Worm (Caenorhabditis elegans) whole organism, early embryonic: ENCODE measurements around the gene H41C03.1.

Experiments used
- B0310.2 ChIP-seq: sonication (generic microtip); optimal IDR thresholded peaks from 2 replicates; lab custom pipeline; 2016; ENCODE audit warnings: mild to moderate bottlenecking, missing genetic modification characterization, missing compliant biosample characterization
- F13C5.2 ChIP-seq: sonication (generic microtip); optimal IDR thresholded peaks from 2 replicates; lab custom pipeline; 2017; ENCODE audit warnings: mild to moderate bottlenecking, missing genetic modification characterization, inconsistent platforms, missing compliant biosample characterization
- aly-1 ChIP-seq: sonication (generic microtip); optimal IDR thresholded peaks from 2 replicates; lab custom pipeline; 2016; ENCODE audit warnings: missing genetic modification characterization, missing compliant biosample characterization
- ama-1 ChIP-seq: fragments of 150-350 bp; optimal IDR thresholded peaks from 2 replicates; lab custom pipeline; 2014
- ceh-13 ChIP-seq: fragments of 200-800 bp; sonication (Bioruptor generic); optimal IDR thresholded peaks from 2 replicates; lab custom pipeline; 2018; ENCODE audit warnings: mild to moderate bottlenecking, missing genetic modification characterization, missing compliant biosample characterization
- ceh-36 ChIP-seq: sonication (generic microtip); optimal IDR thresholded peaks from 2 replicates; lab custom pipeline; 2016; ENCODE audit warnings: missing genetic modification characterization, inconsistent platforms, missing compliant biosample characterization
- ets-7 ChIP-seq: sonication (generic microtip); optimal IDR thresholded peaks from 2 replicates; lab custom pipeline; 2016; ENCODE audit warnings: missing genotype, missing genetic modification characterization, missing compliant biosample characterization
- flt-1 ChIP-seq: fragments of 200-800 bp; sonication (Bioruptor generic); IDR thresholded peaks from 2 replicates; pipeline ENCODE4 v1.3.6; 2022; ENCODE audit warnings: missing genetic modification characterization, missing compliant biosample characterization
- hmbx-1 ChIP-seq: sonication (generic microtip); optimal IDR thresholded peaks from 2 replicates; lab custom pipeline; 2016; ENCODE audit warnings: mild to moderate bottlenecking, missing genetic modification characterization, missing compliant biosample characterization
- hmg-4 ChIP-seq: fragments of 200-800 bp; sonication (Bioruptor generic); optimal IDR thresholded peaks from 2 replicates; lab custom pipeline; 2018; ENCODE audit warnings: mild to moderate bottlenecking, missing genetic modification characterization, missing compliant biosample characterization
- hnd-1 ChIP-seq: sonication (generic microtip); optimal IDR thresholded peaks from 2 replicates; lab custom pipeline; 2016; ENCODE audit warnings: missing genetic modification characterization, missing compliant biosample characterization
- pes-1 ChIP-seq: fragments of 200-800 bp; sonication (Bioruptor generic); IDR thresholded peaks from 2 replicates; pipeline ENCODE4 v1.3.6; 2022; ENCODE audit warnings: missing genetic modification reagents, missing genetic modification characterization, missing compliant biosample characterization
- scrt-1 ChIP-seq: fragments of 200-800 bp; sonication (Bioruptor generic); IDR thresholded peaks from 2 replicates; pipeline ENCODE4 v1.3.6; 2022; ENCODE audit warnings: missing genetic modification characterization, missing compliant biosample characterization
- sea-1 ChIP-seq: fragments of 200-800 bp; sonication (Bioruptor generic); conservative IDR thresholded peaks from 2 replicates; pipeline ENCODE4 v1.3.6; 2022; ENCODE audit warnings: missing genetic modification characterization, missing compliant biosample characterization
- tbx-11 ChIP-seq: fragments of 200-800 bp; sonication (Bioruptor generic); IDR thresholded peaks from 2 replicates; pipeline ENCODE4 v1.3.6; 2022; ENCODE audit warnings: missing genetic modification characterization, missing compliant biosample characterization
- tbx-37 ChIP-seq: fragments of 200-800 bp; sonication (Bioruptor generic); conservative IDR thresholded peaks from 2 replicates; pipeline ENCODE4 v1.3.6; 2022; ENCODE audit warnings: missing genetic modification reagents, missing genetic modification characterization, missing compliant biosample characterization
- tra-4 ChIP-seq: sonication (generic microtip); optimal IDR thresholded peaks from 2 replicates; lab custom pipeline; 2017; ENCODE audit warnings: missing genetic modification characterization, missing compliant biosample characterization

The H41C03.1 gene

ce11 chrII:5820282-5820762 lies 33.9 kb upstream of the H41C03.1 start, which contains the start of gene ehs-1:
TSS of gene ehs-1 (plus strand) at chrII:5820712.
- TF ChIP-seq pes-1 (GFP tag; lab: Robert Waterston, UW) (no peak), tbx-11 (GFP tag; lab: Robert Waterston, UW) (no peak), hmg-4 (GFP tag; lab: Kevin White, UChicago) (no peak), hmbx-1 (no peak), tbx-37 (GFP tag; lab: Robert Waterston, UW) (no peak), ceh-13 (GFP tag; lab: Kevin White, UChicago) (no peak), ets-7 (tag; lab: Kevin White, UChicago) (no peak), aly-1 (tag; lab: Kevin White, UChicago) (no peak), flt-1 (GFP tag; lab: Robert Waterston, UW) (no peak), B0310.2 (tag; lab: Kevin White, UChicago) (no peak), ceh-36 (no peak), tra-4 (tag; lab: Kevin White, UChicago) (no peak), F13C5.2 (no peak), ama-1 (no peak), scrt-1 (GFP tag; lab: Robert Waterston, UW) (no peak), hnd-1 (tag; lab: Kevin White, UChicago) (no peak), sea-1 (GFP tag; lab: Robert Waterston, UW) (no peak)

DNA sequence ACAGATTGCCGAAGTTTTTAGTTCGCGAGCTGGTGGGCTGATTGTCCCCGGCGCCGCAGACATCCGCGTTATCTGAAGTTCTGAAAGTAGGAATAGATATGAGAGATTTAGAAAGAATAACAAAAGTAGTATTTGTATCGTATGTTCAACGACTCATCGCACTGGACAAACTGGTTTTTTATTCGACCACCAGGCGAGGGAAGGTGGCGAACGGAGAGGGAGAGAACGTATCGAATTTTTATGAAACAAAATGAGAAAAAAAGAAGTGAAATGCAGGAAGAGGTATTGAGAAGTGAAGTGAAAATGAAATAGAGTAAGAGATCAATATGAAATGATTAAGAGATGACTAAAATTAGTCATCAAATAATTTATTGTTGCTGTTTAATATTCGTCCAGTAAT lies 26.9 kb upstream of the H41C03.1 start, which contains the start of gene tbc-2:
Gene tbc-2 (minus strand): TSS at position 80 of the 400 bp plus-strand sequence.
- TF ChIP-seq B0310.2 (tag; lab: Kevin White, UChicago) = no peak
- no peak for TF ChIP-seq hmg-4 (GFP tag; lab: Kevin White, UChicago)
- TF ChIP-seq ceh-36 = no peak
- no peak for TF ChIP-seq flt-1 (GFP tag; lab: Robert Waterston, UW)
- TF ChIP-seq tbx-11 (GFP tag; lab: Robert Waterston, UW) = no peak
- no peak for TF ChIP-seq scrt-1 (GFP tag; lab: Robert Waterston, UW)
- no peak for TF ChIP-seq sea-1 (GFP tag; lab: Robert Waterston, UW)
- TF ChIP-seq tbx-37 (GFP tag; lab: Robert Waterston, UW) = no peak
- TF ChIP-seq ets-7 (tag; lab: Kevin White, UChicago) = no peak
- TF ChIP-seq aly-1 (tag; lab: Kevin White, UChicago) = no peak
- no peak for TF ChIP-seq hnd-1 (tag; lab: Kevin White, UChicago)
- no peak for TF ChIP-seq ama-1
- no peak for TF ChIP-seq pes-1 (GFP tag; lab: Robert Waterston, UW)
- no peak for TF ChIP-seq ceh-13 (GFP tag; lab: Kevin White, UChicago)
- TF ChIP-seq tra-4 (tag; lab: Kevin White, UChicago) = no peak
- no peak for TF ChIP-seq hmbx-1
- no peak for TF ChIP-seq F13C5.2

- TF ChIP-seq hmg-4 (GFP tag; lab: Kevin White, UChicago) (no peak), tbx-11 (GFP tag; lab: Robert Waterston, UW) (no peak), ets-7 (tag; lab: Kevin White, UChicago) (no peak), ceh-13 (GFP tag; lab: Kevin White, UChicago) (no peak), tra-4 (tag; lab: Kevin White, UChicago) (no peak), tbx-37 (GFP tag; lab: Robert Waterston, UW) (no peak), aly-1 (tag; lab: Kevin White, UChicago) (no peak), pes-1 (GFP tag; lab: Robert Waterston, UW) (no peak)
These were observed 25.7 kb upstream of the H41C03.1 start, which contains the start of gene ZK1248.11 for ce11 chrII:5828486-5828885. TSS of gene ZK1248.11 (minus strand) at chrII:5828586.

DNA sequence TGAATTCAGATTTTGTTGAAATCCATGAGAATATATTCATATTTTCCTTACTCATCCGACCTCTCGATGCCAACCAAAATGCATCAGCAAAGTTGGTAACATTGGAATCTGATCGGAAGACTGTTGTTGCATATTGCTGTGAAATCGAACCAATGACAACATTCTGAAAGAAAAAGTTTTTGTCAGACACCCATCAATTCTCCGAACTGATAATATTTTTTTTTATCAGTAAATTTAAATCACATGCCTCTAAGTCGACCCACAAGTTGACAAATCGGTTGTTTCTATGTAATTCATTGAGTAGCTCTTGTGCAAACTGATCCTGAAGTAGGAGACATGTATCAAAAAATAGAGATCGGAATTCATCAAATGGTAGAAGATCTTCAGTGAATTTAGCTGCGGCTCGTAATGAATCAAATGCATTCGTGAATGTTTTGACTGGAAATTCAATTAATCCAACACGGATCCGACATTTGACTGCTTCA lies 24.2 kb upstream of the H41C03.1 start, which contains the start of gene col-74:
Gene col-74 (plus strand): TSS at position 435 of the 485 bp plus-strand sequence.
- TF ChIP-seq hmg-4 (GFP tag; lab: Kevin White, UChicago) (no peak), ets-7 (tag; lab: Kevin White, UChicago) (no peak), tbx-11 (GFP tag; lab: Robert Waterston, UW) (no peak), tra-4 (tag; lab: Kevin White, UChicago) (no peak), aly-1 (tag; lab: Kevin White, UChicago) (no peak), B0310.2 (tag; lab: Kevin White, UChicago) (no peak), hnd-1 (tag; lab: Kevin White, UChicago) (no peak), flt-1 (GFP tag; lab: Robert Waterston, UW) (no peak), ceh-13 (GFP tag; lab: Kevin White, UChicago) (no peak), scrt-1 (GFP tag; lab: Robert Waterston, UW) (no peak), sea-1 (GFP tag; lab: Robert Waterston, UW) (no peak)

- TF ChIP-seq tbx-11 (GFP tag; lab: Robert Waterston, UW) = no peak
- no peak for TF ChIP-seq ama-1
- no peak for TF ChIP-seq F13C5.2
- no peak for TF ChIP-seq B0310.2 (tag; lab: Kevin White, UChicago)
- TF ChIP-seq ceh-13 (GFP tag; lab: Kevin White, UChicago) = no peak
- no peak for TF ChIP-seq tra-4 (tag; lab: Kevin White, UChicago)
- no peak for TF ChIP-seq scrt-1 (GFP tag; lab: Robert Waterston, UW)
- no peak for TF ChIP-seq hnd-1 (tag; lab: Kevin White, UChicago)
- no peak for TF ChIP-seq ets-7 (tag; lab: Kevin White, UChicago)
- TF ChIP-seq tbx-37 (GFP tag; lab: Robert Waterston, UW) = no peak
These were observed 22.8 kb upstream of the H41C03.1 start for ce11 chrII:5831373-5831772.

ce11 chrII:5833136-5833535 lies 21.1 kb upstream of the H41C03.1 start, which contains the start of gene gtap-1:
TSS of gene gtap-1 (minus strand) at chrII:5833236.
- TF ChIP-seq F13C5.2 = no peak
- TF ChIP-seq hnd-1 (tag; lab: Kevin White, UChicago) = no peak
- TF ChIP-seq ama-1 = no peak
- no peak for TF ChIP-seq ceh-36
- TF ChIP-seq flt-1 (GFP tag; lab: Robert Waterston, UW) = no peak
- TF ChIP-seq tbx-37 (GFP tag; lab: Robert Waterston, UW) = no peak
- TF ChIP-seq pes-1 (GFP tag; lab: Robert Waterston, UW) = no peak
- TF ChIP-seq hmbx-1 = no peak
- TF ChIP-seq sea-1 (GFP tag; lab: Robert Waterston, UW) = no peak
- TF ChIP-seq tbx-11 (GFP tag; lab: Robert Waterston, UW) = no peak
- TF ChIP-seq hmg-4 (GFP tag; lab: Kevin White, UChicago) = no peak
- no peak for TF ChIP-seq tra-4 (tag; lab: Kevin White, UChicago)
- TF ChIP-seq scrt-1 (GFP tag; lab: Robert Waterston, UW) = no peak
- no peak for TF ChIP-seq ets-7 (tag; lab: Kevin White, UChicago)
- no peak for TF ChIP-seq aly-1 (tag; lab: Kevin White, UChicago)
- no peak for TF ChIP-seq B0310.2 (tag; lab: Kevin White, UChicago)
- no peak for TF ChIP-seq ceh-13 (GFP tag; lab: Kevin White, UChicago)
